Worm (Caenorhabditis elegans) whole organism, L1 larva: ENCODE measurements around the gene str-3.
A peak's percentile ranks its signal among the peaks of the same experiment; 100 is the strongest.

Source experiments
- C04F5.9 ChIP-seq: sonication (generic microtip); optimal IDR thresholded peaks from 2 replicates; lab custom pipeline; 2016; ENCODE audit warnings: missing genetic modification characterization, missing compliant biosample characterization
- C16A3.4 ChIP-seq: fragments of 150-350 bp; optimal IDR thresholded peaks from 2 replicates; lab custom pipeline; 2014; ENCODE audit warnings: missing biosample characterization, missing genetic modification characterization
- F16B12.6 ChIP-seq: fragments of 150-350 bp; optimal IDR thresholded peaks from 2 replicates; lab custom pipeline; 2014; ENCODE audit warnings: missing biosample characterization, missing genetic modification characterization
- Y116A8C.19 ChIP-seq: sonication (generic microtip); optimal IDR thresholded peaks from 2 replicates; lab custom pipeline; 2016; ENCODE audit warnings: missing compliant biosample characterization, missing genetic modification characterization, borderline replicate concordance
- aha-1 ChIP-seq: fragments of 150-350 bp; optimal IDR thresholded peaks from 2 replicates; lab custom pipeline; 2014; ENCODE audit warnings: missing biosample characterization, missing genetic modification characterization
- aly-2 ChIP-seq: fragments of 150-350 bp; optimal IDR thresholded peaks from 2 replicates; lab custom pipeline; 2014; ENCODE audit warnings: missing biosample characterization, missing genetic modification characterization
- blmp-1 ChIP-seq: fragments of 150-350 bp; optimal IDR thresholded peaks from 2 replicates; lab custom pipeline; 2014; ENCODE audit warnings: missing biosample characterization, missing genetic modification characterization
- ceh-82 ChIP-seq, 3 experiments: fragments of 150-350 bp in 1 of 3; sonication (generic microtip) in 2 of 3; optimal IDR thresholded peaks; 2 replicates each; lab custom pipeline; 2014 to 2017; ENCODE audit warnings: missing biosample characterization in 3 of 3, missing genetic modification characterization in 3 of 3
- ceh-88 ChIP-seq: fragments of 200-800 bp; sonication (Bioruptor generic); IDR thresholded peaks from 2 replicates; pipeline ENCODE4 v1.3.6; 2022; ENCODE audit warnings: missing genetic modification characterization, missing compliant biosample characterization
- ceh-90 ChIP-seq: sonication (generic microtip); optimal IDR thresholded peaks from 2 replicates; lab custom pipeline; 2016; ENCODE audit warnings: missing genetic modification characterization, missing compliant biosample characterization
- dpl-1 ChIP-seq, 3 experiments: fragments of 150-350 bp in 2 of 3; sonication (generic microtip) in 1 of 3; optimal IDR thresholded peaks; 2 replicates each; lab custom pipeline; 2014 to 2017; ENCODE audit warnings: missing biosample characterization in 3 of 3, missing genetic modification characterization in 3 of 3, missing genetic modification reagents in 3 of 3
- dsc-1 ChIP-seq: sonication (generic microtip); optimal IDR thresholded peaks from 2 replicates; lab custom pipeline; 2016; ENCODE audit warnings: mild to moderate bottlenecking, missing genetic modification characterization, missing compliant biosample characterization
- efl-1 ChIP-seq, 4 experiments: fragments of 150-350 bp; optimal IDR thresholded peaks in 3 of 4; peaks in 1 of 4; 1 replicate in 1 of 4; 2 replicates in 3 of 4; lab custom pipeline; 2014; ENCODE audit warnings: missing biosample characterization in 2 of 4, missing genetic modification characterization in 2 of 4, missing genetic modification reagents in 2 of 4
- grh-1 ChIP-seq: fragments of 200-800 bp; sonication (Bioruptor generic); IDR thresholded peaks from 2 replicates; pipeline ENCODE4 v1.3.6; 2022; ENCODE audit warnings: missing genetic modification reagents, missing genetic modification characterization, missing compliant biosample characterization
- hlh-4 ChIP-seq: sonication (generic microtip); optimal IDR thresholded peaks from 2 replicates; lab custom pipeline; 2016; ENCODE audit warnings: mild to moderate bottlenecking, missing genetic modification characterization, missing compliant biosample characterization
- irx-1 ChIP-seq: sonication (generic microtip); optimal IDR thresholded peaks from 2 replicates; lab custom pipeline; 2016; ENCODE audit warnings: missing genetic modification characterization, missing compliant biosample characterization
- isw-1 ChIP-seq: fragments of 200-800 bp; sonication (Bioruptor generic); IDR thresholded peaks from 2 replicates; pipeline ENCODE4 v1.3.6; 2022; ENCODE audit warnings: missing genetic modification characterization, missing compliant biosample characterization
- jun-1 ChIP-seq: fragments of 150-350 bp; optimal IDR thresholded peaks from 2 replicates; lab custom pipeline; 2014; ENCODE audit warnings: missing biosample characterization, missing genetic modification reagents, missing genetic modification characterization
- lin-13 ChIP-seq: fragments of 150-350 bp; optimal IDR thresholded peaks from 2 replicates; lab custom pipeline; 2014; ENCODE audit warnings: missing biosample characterization, missing genetic modification reagents, missing genetic modification characterization
- lin-15B ChIP-seq: fragments of 150-350 bp; sonication (generic microtip); optimal IDR thresholded peaks from 3 replicates; lab custom pipeline; 2014; ENCODE audit warnings: missing biosample characterization, missing genetic modification characterization
- lin-35 ChIP-seq, 2 experiments: fragments of 150-350 bp; optimal IDR thresholded peaks; 2 replicates each; lab custom pipeline; 2014; ENCODE audit warnings: missing biosample characterization in 2 of 2, missing genetic modification characterization in 2 of 2, missing genetic modification reagents in 2 of 2
- lin-39 ChIP-seq: fragments of 150-350 bp; optimal IDR thresholded peaks from 2 replicates; lab custom pipeline; 2014; ENCODE audit warnings: missing biosample characterization, missing genetic modification reagents, missing genetic modification characterization
- lsy-2 ChIP-seq, 2 experiments: fragments of 150-350 bp; optimal IDR thresholded peaks; 2 replicates each; lab custom pipeline; 2014; ENCODE audit warnings: missing biosample characterization in 2 of 2, missing genetic modification characterization in 2 of 2
- mep-1 ChIP-seq: fragments of 150-350 bp; optimal IDR thresholded peaks from 2 replicates; lab custom pipeline; 2014; ENCODE audit warnings: missing biosample characterization, missing genetic modification characterization
- nhr-12 ChIP-seq: sonication (generic microtip); optimal IDR thresholded peaks from 2 replicates; lab custom pipeline; 2017; ENCODE audit warnings: missing biosample characterization, missing genetic modification characterization
- nhr-19 ChIP-seq: fragments of 200-800 bp; sonication (Bioruptor generic); conservative IDR thresholded peaks from 2 replicates; pipeline ENCODE4 v1.3.6; 2022; ENCODE audit warnings: missing genetic modification characterization, missing compliant biosample characterization
- nhr-20 ChIP-seq: sonication (generic microtip); optimal IDR thresholded peaks from 2 replicates; lab custom pipeline; 2016; ENCODE audit warnings: mild to moderate bottlenecking, missing genetic modification characterization, missing compliant biosample characterization
- nhr-47 ChIP-seq: sonication (generic microtip); optimal IDR thresholded peaks from 2 replicates; lab custom pipeline; 2016; ENCODE audit warnings: mild to moderate bottlenecking, missing genetic modification characterization, moderate library complexity, missing compliant biosample characterization
- nhr-71 ChIP-seq: sonication (generic microtip); optimal IDR thresholded peaks from 2 replicates; lab custom pipeline; 2016; ENCODE audit warnings: mild to moderate bottlenecking, missing genetic modification characterization, moderate library complexity, missing compliant biosample characterization
- nhr-77 ChIP-seq: fragments of 150-350 bp; optimal IDR thresholded peaks from 2 replicates; lab custom pipeline; 2014; ENCODE audit warnings: missing biosample characterization, missing genetic modification characterization
- nhr-85 ChIP-seq: sonication (generic microtip); peaks from one replicate; lab custom pipeline; 2016; ENCODE audit warnings: missing genetic modification characterization, inconsistent platforms, missing compliant biosample characterization
- nhr-90 ChIP-seq: sonication (generic microtip); optimal IDR thresholded peaks from 2 replicates; lab custom pipeline; 2016; ENCODE audit warnings: mild to moderate bottlenecking, missing genetic modification characterization, missing compliant biosample characterization; ENCODE audit not compliant: poor library complexity
- pag-3 ChIP-seq: sonication (generic microtip); optimal IDR thresholded peaks from 2 replicates; lab custom pipeline; 2017; ENCODE audit warnings: missing genetic modification characterization, mild to moderate bottlenecking, missing compliant biosample characterization, antibody characterized with exemption, borderline replicate concordance; ENCODE audit not compliant: insufficient read depth
- pax-3 ChIP-seq: fragments of 200-800 bp; sonication (Bioruptor generic); optimal IDR thresholded peaks from 2 replicates; lab custom pipeline; 2018; ENCODE audit warnings: mild to moderate bottlenecking, missing genetic modification characterization, moderate library complexity, missing compliant biosample characterization
- pqm-1 ChIP-seq: sonication (generic microtip); optimal IDR thresholded peaks from 3 replicates; lab custom pipeline; 2017; ENCODE audit warnings: missing biosample characterization, missing genetic modification characterization
- rnt-1 ChIP-seq: sonication (generic microtip); optimal IDR thresholded peaks from 2 replicates; lab custom pipeline; 2016; ENCODE audit warnings: mild to moderate bottlenecking, missing genetic modification characterization, moderate library complexity, missing compliant biosample characterization
- skn-1 ChIP-seq: fragments of 150-350 bp; optimal IDR thresholded peaks from 2 replicates; lab custom pipeline; 2014; ENCODE audit warnings: missing biosample characterization, missing genetic modification characterization
- snpc-4 ChIP-seq: fragments of 150-350 bp; optimal IDR thresholded peaks from 2 replicates; lab custom pipeline; 2014; ENCODE audit warnings: missing biosample characterization, missing genetic modification characterization
- snu-23 ChIP-seq: sonication (generic microtip); optimal IDR thresholded peaks from 2 replicates; lab custom pipeline; 2016; ENCODE audit warnings: missing genetic modification characterization, missing compliant biosample characterization
- sup-37 ChIP-seq: fragments of 200-800 bp; sonication (Bioruptor generic); optimal IDR thresholded peaks from 2 replicates; lab custom pipeline; 2018; ENCODE audit warnings: mild to moderate bottlenecking, missing genetic modification characterization, missing compliant biosample characterization
- swsn-7 ChIP-seq: sonication (generic microtip); optimal IDR thresholded peaks from 2 replicates; lab custom pipeline; 2016; ENCODE audit warnings: missing genetic modification characterization, missing compliant biosample characterization
- tbx-2 ChIP-seq: sonication (generic microtip); optimal IDR thresholded peaks from 2 replicates; lab custom pipeline; 2016; ENCODE audit warnings: missing genetic modification characterization, missing compliant biosample characterization
- unc-130 ChIP-seq: fragments of 150-350 bp; optimal IDR thresholded peaks from 2 replicates; lab custom pipeline; 2017; ENCODE audit warnings: missing biosample characterization, missing genetic modification characterization, inconsistent platforms
- vab-15 ChIP-seq: sonication (generic microtip); optimal IDR thresholded peaks from 2 replicates; lab custom pipeline; 2017; ENCODE audit warnings: missing genotype, mild to moderate bottlenecking, missing genetic modification characterization, missing compliant biosample characterization
- xbp-1 ChIP-seq: sonication (generic microtip); optimal IDR thresholded peaks from 2 replicates; lab custom pipeline; 2016; ENCODE audit warnings: missing genetic modification characterization, missing compliant biosample characterization
- zag-1 ChIP-seq: fragments of 150-350 bp; optimal IDR thresholded peaks from 2 replicates; lab custom pipeline; 2014; ENCODE audit warnings: missing biosample characterization, missing genetic modification characterization
- zip-4 ChIP-seq: fragments of 200-800 bp; sonication (Bioruptor generic); optimal IDR thresholded peaks from 2 replicates; lab custom pipeline; 2018; ENCODE audit warnings: mild to moderate bottlenecking, missing genetic modification characterization, moderate library complexity, missing compliant biosample characterization

The str-3 gene

ce11 chrIV:11142314-11143227, 42.4 kb upstream of the str-3 start, which contains the start of gene skih-2:
TSS of gene skih-2 (minus strand) at chrIV:11142364.
- TF ChIP-seq aha-1 (no peak), pqm-1 (tag; lab: Kevin White, UChicago) (no peak), hlh-4 (tag; lab: Kevin White, UChicago) (no peak), snu-23 (peak; percentile 55), nhr-20 (peak; percentile 36), C04F5.9 (no peak), xbp-1 (tag; lab: Kevin White, UChicago) (peak; percentile 78), lin-15B (peak; percentile 32), nhr-77 (tag; lab: Kevin White, UChicago) (no peak), pag-3 (tag; lab: Kevin White, UChicago) (no peak), vab-15 (tag; lab: Kevin White, UChicago) (no peak), irx-1 (peak; percentile 40), lin-13 (GFP tag; lab: Kevin White, UChicago) (no peak), isw-1 (GFP tag; lab: Robert Waterston, UW) (peak; percentile 26), unc-130 (tag; lab: Kevin White, UChicago) (no peak), nhr-19 (GFP tag; lab: Robert Waterston, UW) (peak; percentile 68), Y116A8C.19 (tag; lab: Kevin White, UChicago) (no peak), grh-1 (no peak), nhr-47 (tag; lab: Kevin White, UChicago) (peak; percentile 71), skn-1 (tag; lab: Kevin White, UChicago) (peak; percentile 56), ceh-88 (GFP tag; lab: Robert Waterston, UW) (no peak), C16A3.4 (tag; lab: Kevin White, UChicago) (peak; percentile 38), sup-37 (no peak), efl-1 (optimal IDR thresholded peaks at IDR 0.05; lab: Kevin White, UChicago) (peak; percentile 85 to 93), efl-1 (GFP tag; optimal IDR thresholded peaks at IDR 0.05 in 1 of 2; lab: Kevin White, UChicago) (peak; percentile 95 to 99), jun-1 (tag; lab: Kevin White, UChicago) (no peak), zip-4 (GFP tag; lab: Kevin White, UChicago) (no peak), ceh-82 (tag; optimal IDR thresholded peaks at IDR 0.05; lab: Kevin White, UChicago) (peak in 2 of 3 experiments; percentile 12 to 41), tbx-2 (peak; percentile 49), dsc-1 (tag; lab: Kevin White, UChicago) (peak; percentile 37), pax-3 (no peak), nhr-12 (tag; lab: Kevin White, UChicago) (no peak), nhr-85 (tag; lab: Kevin White, UChicago) (peak; percentile 68), snpc-4 (tag; lab: Kevin White, UChicago) (peak; percentile 20), swsn-7 (tag; lab: Kevin White, UChicago) (peak; percentile 52), rnt-1 (peak; percentile 18), blmp-1 (tag; lab: Kevin White, UChicago) (peak; percentile 27), mep-1 (tag; lab: Kevin White, UChicago) (peak; percentile 70), lsy-2 (tag; optimal IDR thresholded peaks at IDR 0.05; lab: Kevin White, UChicago) (peak; percentile 80 to 86), F16B12.6 (peak; percentile 88), lin-39 (tag; lab: Kevin White, UChicago) (peak; percentile 18), aly-2 (tag; lab: Kevin White, UChicago) (no peak), dpl-1 (GFP tag; optimal IDR thresholded peaks at IDR 0.05; lab: Kevin White, UChicago) (peak; percentile 92 to 95 (median 93)), ceh-90 (tag; lab: Kevin White, UChicago) (no peak), nhr-71 (peak; percentile 64), lin-35 (GFP tag; optimal IDR thresholded peaks at IDR 0.05; lab: Kevin White, UChicago) (peak; percentile 94 to 95), zag-1 (tag; lab: Kevin White, UChicago) (peak; percentile 58), nhr-90 (tag; lab: Kevin White, UChicago) (peak; percentile 32)
